Worm (Caenorhabditis elegans): ENCODE results near the gene F09E5.7.

DNA sequence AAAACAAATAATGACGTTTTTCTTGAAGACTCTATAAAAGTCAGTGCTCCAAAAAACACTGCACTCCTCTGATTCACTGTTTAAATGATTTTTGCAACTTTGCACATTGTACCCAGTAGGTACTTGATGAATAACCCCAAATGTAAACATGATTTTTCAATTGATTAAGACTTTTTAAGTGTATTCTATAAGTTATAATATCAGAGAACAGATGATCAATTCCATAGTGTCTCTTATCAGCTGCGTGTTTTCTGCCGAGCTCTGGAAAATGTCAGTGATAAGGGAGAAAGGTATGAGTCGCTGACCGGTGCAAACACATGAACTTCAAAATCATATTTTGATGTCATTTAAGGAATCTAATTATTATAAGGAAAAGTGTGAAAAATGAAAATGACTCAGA lies 28.1 kb upstream of the F09E5.7 start:
- TF ChIP-seq pha-4 (tag; optimal IDR thresholded peaks at IDR 0.05) (no peak), ztf-11 (tag; optimal IDR thresholded peaks at IDR 0.05) (no peak), blmp-1 (tag; optimal IDR thresholded peaks at IDR 0.05) (no peak), elt-1 (tag; optimal IDR thresholded peaks at IDR 0.05; ENCODE audit: borderline replicate concordance, insufficient read depth) (no peak), ces-1 (GFP tag; optimal IDR thresholded peaks at IDR 0.05) (no peak), nhr-76 (tag; optimal IDR thresholded peaks at IDR 0.05) (no peak)
